Worm (Caenorhabditis elegans) whole organism, L1 larva: ENCODE results near the gene F26A1.4.

Experiments
- aha-1 ChIP-seq: fragments of 150-350 bp; optimal IDR thresholded peaks from 2 replicates; lab custom pipeline; 2014; ENCODE audit warnings: missing biosample characterization, missing genetic modification characterization
- aly-2 ChIP-seq: fragments of 150-350 bp; optimal IDR thresholded peaks from 2 replicates; lab custom pipeline; 2014; ENCODE audit warnings: missing biosample characterization, missing genetic modification characterization
- blmp-1 ChIP-seq: fragments of 150-350 bp; optimal IDR thresholded peaks from 2 replicates; lab custom pipeline; 2014; ENCODE audit warnings: missing biosample characterization, missing genetic modification characterization
- dpl-1 ChIP-seq, 3 experiments: fragments of 150-350 bp in 2 of 3; sonication (generic microtip) in 1 of 3; optimal IDR thresholded peaks; 2 replicates each; lab custom pipeline; 2014 to 2017; ENCODE audit warnings: missing biosample characterization in 3 of 3, missing genetic modification characterization in 3 of 3, missing genetic modification reagents in 3 of 3
- lin-13 ChIP-seq: fragments of 150-350 bp; optimal IDR thresholded peaks from 2 replicates; lab custom pipeline; 2014; ENCODE audit warnings: missing biosample characterization, missing genetic modification reagents, missing genetic modification characterization
- lin-39 ChIP-seq: fragments of 150-350 bp; optimal IDR thresholded peaks from 2 replicates; lab custom pipeline; 2014; ENCODE audit warnings: missing biosample characterization, missing genetic modification reagents, missing genetic modification characterization
- mdl-1 ChIP-seq, 2 experiments: fragments of 150-350 bp; optimal IDR thresholded peaks; 2 replicates each; lab custom pipeline; 2014 to 2017; ENCODE audit warnings: missing biosample characterization in 2 of 2, missing genetic modification characterization in 2 of 2, inconsistent platforms in 1 of 2
- mep-1 ChIP-seq: fragments of 150-350 bp; optimal IDR thresholded peaks from 2 replicates; lab custom pipeline; 2014; ENCODE audit warnings: missing biosample characterization, missing genetic modification characterization
- nhr-12 ChIP-seq: sonication (generic microtip); optimal IDR thresholded peaks from 2 replicates; lab custom pipeline; 2017; ENCODE audit warnings: missing biosample characterization, missing genetic modification characterization
- nhr-20 ChIP-seq: sonication (generic microtip); optimal IDR thresholded peaks from 2 replicates; lab custom pipeline; 2016; ENCODE audit warnings: mild to moderate bottlenecking, missing genetic modification characterization, missing compliant biosample characterization
- nhr-76 ChIP-seq: sonication (generic microtip); optimal IDR thresholded peaks from 2 replicates; lab custom pipeline; 2017; ENCODE audit warnings: missing biosample characterization, missing genetic modification characterization
- nhr-77 ChIP-seq: fragments of 150-350 bp; optimal IDR thresholded peaks from 2 replicates; lab custom pipeline; 2014; ENCODE audit warnings: missing biosample characterization, missing genetic modification characterization
- skn-1 ChIP-seq: fragments of 150-350 bp; optimal IDR thresholded peaks from 2 replicates; lab custom pipeline; 2014; ENCODE audit warnings: missing biosample characterization, missing genetic modification characterization
- tlp-1 ChIP-seq: fragments of 150-350 bp; optimal IDR thresholded peaks from 2 replicates; lab custom pipeline; 2014; ENCODE audit warnings: missing biosample characterization, missing genetic modification characterization

DNA sequence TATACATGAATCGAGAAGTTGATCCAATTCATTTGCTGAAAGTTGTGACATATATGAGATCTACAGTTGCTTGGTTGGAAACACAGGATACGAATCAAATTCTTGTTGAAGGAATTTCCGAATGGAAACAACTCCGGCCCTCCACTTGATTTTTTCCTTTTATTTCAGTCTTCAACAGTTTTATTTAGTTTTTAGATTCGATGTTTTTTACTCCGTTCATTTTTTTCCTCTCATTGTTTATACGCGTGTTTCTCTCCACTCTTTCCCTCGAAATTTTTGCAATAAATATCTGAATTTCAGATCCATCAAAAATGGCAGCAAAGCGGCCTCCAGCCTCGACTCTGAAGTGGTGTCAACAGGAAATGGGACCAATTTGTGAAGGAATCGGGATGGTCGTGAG is 45.8 kb downstream of the F26A1.4 start, which contains the start of gene coq-8:
- TF ChIP-seq dpl-1 (GFP tag; optimal IDR thresholded peaks at IDR 0.05; lab: Kevin White, UChicago) (no peak), tlp-1 (tag; lab: Kevin White, UChicago) (no peak), skn-1 (tag; lab: Kevin White, UChicago) (no peak), lin-13 (GFP tag; lab: Kevin White, UChicago) (no peak), nhr-20 (tag; lab: Kevin White, UChicago) (no peak), nhr-12 (tag; lab: Kevin White, UChicago) (no peak), mep-1 (no peak), aha-1 (tag; lab: Kevin White, UChicago) (no peak), mdl-1 (tag; optimal IDR thresholded peaks at IDR 0.05; lab: Kevin White, UChicago) (no peak), nhr-77 (tag; lab: Kevin White, UChicago) (no peak), nhr-76 (tag; lab: Kevin White, UChicago) (no peak), aly-2 (tag; lab: Kevin White, UChicago) (no peak), blmp-1 (no peak), lin-39 (tag; lab: Kevin White, UChicago) (no peak)
